Fruit fly (Drosophila melanogaster) whole organism, embryonic: Measurements from ENCODE around the gene Elo68alpha.

Experiments used
- BEAF-32 ChIP-seq: fragments of 200-800 bp; sonication (Bioruptor generic); optimal IDR thresholded peaks from 3 replicates; lab custom pipeline; 2017; ENCODE audit warnings: missing biosample characterization, missing genetic modification characterization, mild to moderate bottlenecking, moderate library complexity, missing genetic modification reagents
- C15 ChIP-seq: fragments of 200-800 bp; sonication (Bioruptor generic); IDR thresholded peaks from 3 replicates; pipeline ENCODE4 v1.3.6; 2022; ENCODE audit warnings: missing biosample characterization, missing genetic modification characterization
- CG10366 ChIP-seq: fragments of 200-800 bp; sonication (Bioruptor generic); IDR thresholded peaks from 2 replicates; pipeline ENCODE4 v1.3.6; 2022; ENCODE audit warnings: missing biosample characterization, missing genetic modification characterization
- CG11093 ChIP-seq: fragments of 200-800 bp; sonication (Bioruptor generic); IDR thresholded peaks from 3 replicates; pipeline ENCODE4 v1.3.6; 2022; ENCODE audit warnings: missing biosample characterization, missing genetic modification characterization
- CG11247 ChIP-seq: fragments of 200-800 bp; sonication (Bioruptor generic); IDR thresholded peaks from 2 replicates; pipeline ENCODE4 v1.3.6; 2022; ENCODE audit warnings: missing biosample characterization, missing genetic modification characterization
- CG12391 ChIP-seq: fragments of 200-800 bp; sonication (Bioruptor generic); optimal IDR thresholded peaks from 3 replicates; lab custom pipeline; 2018; ENCODE audit warnings: missing biosample characterization, mild to moderate bottlenecking, missing genetic modification characterization, moderate library complexity
- CG12659 ChIP-seq: fragments of 200-800 bp; sonication (Bioruptor generic); optimal IDR thresholded peaks from 3 replicates; lab custom pipeline; 2017; ENCODE audit warnings: mild to moderate bottlenecking, missing biosample characterization, missing genetic modification reagents, missing genetic modification characterization
- CG13123 ChIP-seq: fragments of 200-800 bp; sonication (Bioruptor generic); optimal IDR thresholded peaks from 2 replicates; lab custom pipeline; 2016; ENCODE audit warnings: missing biosample characterization, missing genetic modification characterization
- CG13424 ChIP-seq: fragments of 200-800 bp; sonication (Bioruptor generic); optimal IDR thresholded peaks from 2 replicates; lab custom pipeline; 2019; ENCODE audit warnings: missing biosample characterization, mild to moderate bottlenecking, missing genetic modification characterization, moderate library complexity
- CG15601 ChIP-seq: fragments of 200-800 bp; sonication (Bioruptor generic); optimal IDR thresholded peaks from 3 replicates; lab custom pipeline; 2019; ENCODE audit warnings: missing biosample characterization, mild to moderate bottlenecking, missing genetic modification characterization, moderate library complexity
- CG16863 ChIP-seq: fragments of 200-800 bp; sonication (Bioruptor generic); optimal IDR thresholded peaks from 3 replicates; lab custom pipeline; 2016; ENCODE audit warnings: missing biosample characterization, missing genetic modification characterization
- CG30020 ChIP-seq: fragments of 200-800 bp; optimal IDR thresholded peaks from 2 replicates; lab custom pipeline; 2019; ENCODE audit warnings: missing biosample characterization, mild to moderate bottlenecking, missing genetic modification characterization, moderate library complexity
- CG3163 ChIP-seq: fragments of 200-800 bp; sonication (Bioruptor generic); optimal IDR thresholded peaks from 3 replicates; lab custom pipeline; 2016; ENCODE audit warnings: missing biosample characterization, missing genetic modification characterization
- CG5953 ChIP-seq: fragments of 200-800 bp; sonication (Bioruptor generic); IDR thresholded peaks from 2 replicates; pipeline ENCODE4 v1.3.6; 2022; ENCODE audit warnings: missing biosample characterization, missing genetic modification characterization
- CG6175 ChIP-seq: fragments of 200-800 bp; sonication (Bioruptor generic); IDR thresholded peaks from 3 replicates; pipeline ENCODE4 v1.3.6; 2022; ENCODE audit warnings: missing biosample characterization, missing genetic modification characterization
- CG7745 ChIP-seq: fragments of 200-800 bp; sonication (Bioruptor generic); optimal IDR thresholded peaks from 2 replicates; lab custom pipeline; 2018; ENCODE audit warnings: missing biosample characterization, mild to moderate bottlenecking, missing genetic modification characterization, moderate library complexity
- CG8478 ChIP-seq: fragments of >200 bp; optimal IDR thresholded peaks from 2 replicates; lab custom pipeline; 2018
- CG8944 ChIP-seq: fragments of 200-800 bp; sonication (Bioruptor generic); optimal IDR thresholded peaks from 3 replicates; lab custom pipeline; 2016; ENCODE audit warnings: missing biosample characterization, missing genetic modification characterization
- CG9932 ChIP-seq: fragments of 200-800 bp; sonication (Bioruptor generic); IDR thresholded peaks from 2 replicates; pipeline ENCODE4 v1.3.6; 2022; ENCODE audit warnings: missing biosample characterization, missing genetic modification characterization
- Dad ChIP-seq: fragments of 200-800 bp; sonication (Bioruptor generic); optimal IDR thresholded peaks from 3 replicates; lab custom pipeline; 2016; ENCODE audit warnings: missing biosample characterization, missing genetic modification characterization
- Doc3 ChIP-seq: fragments of 200-800 bp; sonication (Bioruptor generic); IDR thresholded peaks from 3 replicates; pipeline ENCODE4 v1.3.6; 2022; ENCODE audit warnings: missing biosample characterization, missing genetic modification characterization; ENCODE audit not compliant: partially characterized antibody
- Ets65A ChIP-seq: fragments of 200-800 bp; sonication (Bioruptor generic); peaks from one replicate; lab custom pipeline; 2016; ENCODE audit warnings: missing biosample characterization, missing genetic modification characterization
- HLH54F ChIP-seq: fragments of 200-800 bp; sonication (Bioruptor generic); optimal IDR thresholded peaks from 3 replicates; lab custom pipeline; 2016; ENCODE audit warnings: missing biosample characterization, missing genetic modification characterization
- Kr ChIP-seq: fragments of 200-800 bp; sonication (Bioruptor generic); optimal IDR thresholded peaks from 2 replicates; lab custom pipeline; 2017; ENCODE audit warnings: missing biosample characterization, mild to moderate bottlenecking, missing genetic modification characterization
- Max ChIP-seq: fragments of 200-800 bp; sonication (Bioruptor generic); optimal IDR thresholded peaks from 2 replicates; lab custom pipeline; 2016; ENCODE audit warnings: missing biosample characterization, mild to moderate bottlenecking, missing genetic modification characterization
- Rx ChIP-seq: fragments of 200-800 bp; sonication (Bioruptor generic); IDR thresholded peaks from 2 replicates; pipeline ENCODE4 v1.3.6; 2022; ENCODE audit warnings: missing biosample characterization, missing genetic modification characterization
- Six4 ChIP-seq: fragments of 200-800 bp; sonication (Bioruptor generic); optimal IDR thresholded peaks from 2 replicates; lab custom pipeline; 2016; ENCODE audit warnings: missing biosample characterization, missing genetic modification characterization
- YL-1 ChIP-seq: fragments of 200-800 bp; sonication (Bioruptor generic); optimal IDR thresholded peaks from 3 replicates; lab custom pipeline; 2017; ENCODE audit warnings: missing biosample characterization, mild to moderate bottlenecking, missing genetic modification characterization
- abd-A ChIP-seq: fragments of 200-800 bp; sonication (Bioruptor generic); optimal IDR thresholded peaks from 3 replicates; lab custom pipeline; 2019; ENCODE audit warnings: missing biosample characterization, mild to moderate bottlenecking, missing genetic modification characterization, moderate library complexity
- bab2 ChIP-seq: fragments of 200-800 bp; sonication (Bioruptor generic); optimal IDR thresholded peaks from 2 replicates; lab custom pipeline; 2016; ENCODE audit warnings: missing biosample characterization, missing genetic modification characterization
- cad ChIP-seq: fragments of >200 bp; optimal IDR thresholded peaks from 2 replicates; lab custom pipeline; 2017; ENCODE audit warnings: missing biosample characterization, missing genetic modification characterization
- crc ChIP-seq: fragments of 200-800 bp; sonication (Bioruptor generic); optimal IDR thresholded peaks from 2 replicates; lab custom pipeline; 2016; ENCODE audit warnings: missing biosample characterization, missing genetic modification characterization
- crol ChIP-seq: fragments of 200-800 bp; sonication (Bioruptor generic); IDR thresholded peaks from 2 replicates; pipeline ENCODE4 v1.3.6; 2022; ENCODE audit warnings: missing biosample characterization, missing genetic modification characterization
- crp ChIP-seq, 2 experiments: fragments of 200-800 bp; sonication (Bioruptor generic); optimal IDR thresholded peaks; 2 replicates in 1 of 2; 3 replicates in 1 of 2; lab custom pipeline; 2017; ENCODE audit warnings: missing biosample characterization in 2 of 2, missing genetic modification characterization in 2 of 2, mild to moderate bottlenecking in 1 of 2, moderate library complexity in 1 of 2
- dmrt99B ChIP-seq: fragments of 200-800 bp; sonication (Bioruptor generic); optimal IDR thresholded peaks from 2 replicates; lab custom pipeline; 2018; ENCODE audit warnings: missing biosample characterization, mild to moderate bottlenecking, missing genetic modification characterization, moderate library complexity
- gce ChIP-seq: fragments of 200-800 bp; sonication (Bioruptor generic); IDR thresholded peaks from 3 replicates; pipeline ENCODE4 v1.3.6; 2022; ENCODE audit warnings: missing biosample characterization, missing genetic modification characterization
- grn ChIP-seq: fragments of 200-800 bp; sonication (Bioruptor generic); optimal IDR thresholded peaks from 3 replicates; lab custom pipeline; 2017; ENCODE audit warnings: missing biosample characterization, missing genetic modification characterization
- hb ChIP-seq: fragments of 200-800 bp; sonication (Bioruptor generic); IDR thresholded peaks from 3 replicates; pipeline ENCODE4 v1.3.6; 2022; ENCODE audit warnings: missing biosample characterization, missing genetic modification characterization; ENCODE audit not compliant: partially characterized antibody
- jumu ChIP-seq: fragments of 200-800 bp; sonication (Bioruptor generic); optimal IDR thresholded peaks from 3 replicates; lab custom pipeline; 2016; ENCODE audit warnings: missing biosample characterization, missing genetic modification characterization
- ken ChIP-seq: fragments of 200-800 bp; sonication (Bioruptor generic); IDR thresholded peaks from 3 replicates; pipeline ENCODE4 v1.3.6; 2022; ENCODE audit warnings: missing biosample characterization, missing genetic modification characterization
- nom ChIP-seq: fragments of 200-800 bp; sonication (Bioruptor generic); optimal IDR thresholded peaks from 2 replicates; lab custom pipeline; 2017; ENCODE audit warnings: missing biosample characterization, missing genetic modification characterization, mild to moderate bottlenecking, moderate library complexity, missing genetic modification reagents
- oc ChIP-seq: fragments of 200-800 bp; sonication (Bioruptor generic); optimal IDR thresholded peaks from 2 replicates; lab custom pipeline; 2018; ENCODE audit warnings: missing biosample characterization, mild to moderate bottlenecking, missing genetic modification characterization, moderate library complexity
- pfk ChIP-seq: fragments of 200-800 bp; sonication (Bioruptor generic); optimal IDR thresholded peaks from 2 replicates; lab custom pipeline; 2018; ENCODE audit warnings: missing biosample characterization, mild to moderate bottlenecking, missing genetic modification characterization, moderate library complexity
- pnt ChIP-seq: fragments of 200-800 bp; sonication (Bioruptor generic); optimal IDR thresholded peaks from 3 replicates; lab custom pipeline; 2016; ENCODE audit warnings: missing biosample characterization, missing genetic modification characterization
- psq ChIP-seq: fragments of 200-800 bp; sonication (Bioruptor generic); optimal IDR thresholded peaks from 2 replicates; lab custom pipeline; 2017; ENCODE audit warnings: missing biosample characterization, missing genetic modification characterization
- run ChIP-seq: fragments of 200-800 bp; sonication (Bioruptor generic); optimal IDR thresholded peaks from 3 replicates; lab custom pipeline; 2018; ENCODE audit warnings: missing biosample characterization, mild to moderate bottlenecking, missing genetic modification characterization
- sens ChIP-seq: fragments of 200-800 bp; sonication (Bioruptor generic); peaks from one replicate; lab custom pipeline; 2016; ENCODE audit warnings: missing biosample characterization, missing genetic modification characterization
- slbo ChIP-seq: fragments of 200-800 bp; sonication (Bioruptor generic); IDR thresholded peaks from 2 replicates; pipeline ENCODE4 v1.3.6; 2022; ENCODE audit warnings: missing biosample characterization, missing genetic modification characterization
- tup ChIP-seq: fragments of 200-800 bp; sonication (Bioruptor generic); optimal IDR thresholded peaks from 2 replicates; lab custom pipeline; 2016; ENCODE audit warnings: missing biosample characterization, mild to moderate bottlenecking, missing genetic modification characterization, moderate library complexity
- unc-4 ChIP-seq: fragments of 200-800 bp; sonication (Bioruptor generic); IDR thresholded peaks from 2 replicates; pipeline ENCODE4 v1.3.6; 2022; ENCODE audit warnings: missing biosample characterization, missing genetic modification characterization; ENCODE audit not compliant: partially characterized antibody

Elo68alpha gene

dm6 chr3L:11091943-11092609 is 10.8 kb downstream of the Elo68alpha start (continued):
- peak; percentile 62 for TF ChIP-seq oc
- TF ChIP-seq crp (GFP tag; optimal IDR thresholded peaks at IDR 0.05; lab: Kevin White, UChicago): peak in 1 of 2 experiments; percentile 39
- TF ChIP-seq CG12659 (GFP tag; lab: Kevin White, UChicago): peak; percentile 61
- peak; percentile 68 for TF ChIP-seq CG11247 (GFP tag; lab: Robert Waterston, UW)
- no peak for TF ChIP-seq gce (GFP tag; lab: Robert Waterston, UW)
- no peak for TF ChIP-seq CG6175
- TF ChIP-seq Max (GFP tag; lab: Kevin White, UChicago): peak; percentile 7
- TF ChIP-seq crol: peak; percentile 86
- no peak for TF ChIP-seq CG7745 (tag; lab: Kevin White, UChicago)
- no peak for TF ChIP-seq unc-4 (GFP tag; lab: Robert Waterston, UW)
- TF ChIP-seq run (tag; lab: Kevin White, UChicago): no peak
- TF ChIP-seq CG12391 (tag; lab: Kevin White, UChicago): peak; percentile 34
- TF ChIP-seq Six4 (GFP tag; lab: Kevin White, UChicago): peak; percentile 28
- TF ChIP-seq CG15601: peak; percentile 19
- TF ChIP-seq dmrt99B: no peak
- no peak for TF ChIP-seq tup (GFP tag; lab: Kevin White, UChicago)
- peak; percentile 53 for TF ChIP-seq CG8944 (GFP tag; lab: Kevin White, UChicago)
- peak; percentile 73 for TF ChIP-seq ken (GFP tag; lab: Robert Waterston, UW)
- peak; percentile 67 for TF ChIP-seq psq (GFP tag; lab: Kevin White, UChicago)
- TF ChIP-seq CG13123 (GFP tag; lab: Kevin White, UChicago): peak; percentile 17
- TF ChIP-seq Dad: peak; percentile 58
- TF ChIP-seq CG10366: no peak
- no peak for TF ChIP-seq pnt (GFP tag; lab: Kevin White, UChicago)
- peak; percentile 22 for TF ChIP-seq crc
- TF ChIP-seq YL-1 (GFP tag; lab: Kevin White, UChicago): peak; percentile 25
- TF ChIP-seq CG30020 (tag; lab: Kevin White, UChicago): no peak
- no peak for TF ChIP-seq Doc3 (GFP tag; lab: Robert Waterston, UW)
- TF ChIP-seq CG16863 (GFP tag; lab: Kevin White, UChicago): peak; percentile 42
- TF ChIP-seq hb (GFP tag; lab: Robert Waterston, UW): no peak
- TF ChIP-seq CG13424: no peak
- peak; percentile 59 for TF ChIP-seq nom (GFP tag; lab: Kevin White, UChicago)
- TF ChIP-seq bab2 (GFP tag; lab: Kevin White, UChicago): peak; percentile 4
- no peak for TF ChIP-seq grn (GFP tag; lab: Kevin White, UChicago)
- TF ChIP-seq CG11093 (GFP tag; lab: Robert Waterston, UW): no peak
- TF ChIP-seq pfk (GFP tag; lab: Kevin White, UChicago): no peak
- 0 out of 2 replicates have a peak, but pooled peaks have one; percentile 26 for TF ChIP-seq Rx
- TF ChIP-seq CG3163 (GFP tag; lab: Kevin White, UChicago): peak; percentile 43
- TF ChIP-seq slbo (GFP tag; lab: Robert Waterston, UW): peak; percentile 48
- peak; percentile 1 for TF ChIP-seq BEAF-32 (GFP tag; lab: Kevin White, UChicago)
- TF ChIP-seq HLH54F (GFP tag; lab: Kevin White, UChicago): peak; percentile 72
- no peak for TF ChIP-seq CG5953
- no peak for TF ChIP-seq abd-A
- no peak for TF ChIP-seq cad (GFP tag; lab: Kevin White, UChicago)
- TF ChIP-seq CG9932 (GFP tag; lab: Robert Waterston, UW): peak; percentile 53
- peak; percentile 6 for TF ChIP-seq sens (GFP tag; lab: Kevin White, UChicago)
- TF ChIP-seq C15: no peak
- TF ChIP-seq jumu: peak; percentile 78
- TF ChIP-seq Kr (GFP tag; lab: Kevin White, UChicago): no peak
- TF ChIP-seq Ets65A (GFP tag; lab: Kevin White, UChicago): peak; percentile 68
- TF ChIP-seq CG8478 (lab: Kevin White, UChicago): no peak
